ENCODE assay signal across 1 worm cellular context in genomic region chrII:8483124-8483792, ce11.
TF ChIP-seq lines count a peak whose summit lies in the region.

No protein-coding gene starts in this region.

TF ChIP-seq in whole organism, L1 larva, 84 proteins besides CTCF, POLR2A, EP300 and RAD21 (continued from another document):
- TF ChIP-seq rnt-1 (tag; optimal IDR thresholded peaks at IDR 0.05; lab: Kevin White, UChicago) = peak; percentile 41
- no peak for TF ChIP-seq hpl-2 (GFP tag; optimal IDR thresholded peaks at IDR 0.05; lab: Kevin White, UChicago)
- no peak for TF ChIP-seq isw-1 (GFP tag; IDR thresholded peaks at IDR 0.05; lab: Robert Waterston, UW)
- TF ChIP-seq unc-62 (GFP tag; optimal IDR thresholded peaks at IDR 0.05; lab: Kevin White, UChicago) = no peak
- TF ChIP-seq C04F5.9 (tag; optimal IDR thresholded peaks at IDR 0.05; lab: Kevin White, UChicago) = no peak
- no peak for TF ChIP-seq skn-1 (tag; optimal IDR thresholded peaks at IDR 0.05; lab: Kevin White, UChicago)
- TF ChIP-seq pqm-1 (tag; optimal IDR thresholded peaks at IDR 0.05; lab: Kevin White, UChicago) = no peak
- no peak for TF ChIP-seq blmp-1 (tag; optimal IDR thresholded peaks at IDR 0.05; lab: Kevin White, UChicago)
- no peak for TF ChIP-seq hlh-4 (tag; optimal IDR thresholded peaks at IDR 0.05; lab: Kevin White, UChicago)
- no peak for TF ChIP-seq ceh-90 (tag; optimal IDR thresholded peaks at IDR 0.05; lab: Kevin White, UChicago)
- peak; percentile 40 for TF ChIP-seq nhr-237 (tag; optimal IDR thresholded peaks at IDR 0.05; lab: Kevin White, UChicago)
- TF ChIP-seq unc-86 (tag; optimal IDR thresholded peaks at IDR 0.05; lab: Kevin White, UChicago) = peak; percentile 6
- TF ChIP-seq swsn-7 (tag; optimal IDR thresholded peaks at IDR 0.05; lab: Kevin White, UChicago) = peak; percentile 13
- no peak for TF ChIP-seq egl-27 (tag; optimal IDR thresholded peaks at IDR 0.05; lab: Kevin White, UChicago)
- no peak for TF ChIP-seq lir-3 (tag; optimal IDR thresholded peaks at IDR 0.05; lab: Kevin White, UChicago; ENCODE audit: poor library complexity)
- no peak for TF ChIP-seq nhr-28 (tag; optimal IDR thresholded peaks at IDR 0.05; lab: Kevin White, UChicago)
- no peak for TF ChIP-seq ztf-4 (tag; optimal IDR thresholded peaks at IDR 0.05; lab: Kevin White, UChicago)
- TF ChIP-seq nhr-71 (tag; optimal IDR thresholded peaks at IDR 0.05; lab: Kevin White, UChicago) = peak; percentile 48
- no peak for TF ChIP-seq F16B12.6 (tag; optimal IDR thresholded peaks at IDR 0.05; lab: Kevin White, UChicago)
- no peak for TF ChIP-seq zip-4 (GFP tag; optimal IDR thresholded peaks at IDR 0.05; lab: Kevin White, UChicago)
- no peak for TF ChIP-seq fkh-8 (tag; optimal IDR thresholded peaks at IDR 0.05; lab: Kevin White, UChicago)
- no peak for TF ChIP-seq nhr-11 (tag; optimal IDR thresholded peaks at IDR 0.05; lab: Kevin White, UChicago)
- TF ChIP-seq nhr-12 (tag; optimal IDR thresholded peaks at IDR 0.05; lab: Kevin White, UChicago) = no peak
- no peak for TF ChIP-seq nhr-77 (tag; optimal IDR thresholded peaks at IDR 0.05; lab: Kevin White, UChicago)
- no peak for TF ChIP-seq grh-1 (GFP tag; IDR thresholded peaks at IDR 0.05; lab: Robert Waterston, UW)
- no peak for TF ChIP-seq elt-3 (tag; optimal IDR thresholded peaks at IDR 0.05; lab: Kevin White, UChicago)
- TF ChIP-seq pax-3 (tag; optimal IDR thresholded peaks at IDR 0.05; lab: Kevin White, UChicago) = no peak
- TF ChIP-seq unc-30 (tag; optimal IDR thresholded peaks at IDR 0.05; lab: Kevin White, UChicago) = no peak
- TF ChIP-seq aha-1 (tag; optimal IDR thresholded peaks at IDR 0.05; lab: Kevin White, UChicago) = no peak
- TF ChIP-seq mdl-1 (tag; optimal IDR thresholded peaks at IDR 0.05; lab: Kevin White, UChicago) = no peak
- no peak for TF ChIP-seq C34B4.2 (tag; optimal IDR thresholded peaks at IDR 0.05; lab: Kevin White, UChicago)
- TF ChIP-seq ces-1 (GFP tag; optimal IDR thresholded peaks at IDR 0.05; lab: Kevin White, UChicago) = no peak
- no peak for TF ChIP-seq ama-1 (optimal IDR thresholded peaks at IDR 0.05; lab: Kevin White, UChicago)
- no peak for TF ChIP-seq unc-130 (tag; optimal IDR thresholded peaks at IDR 0.05; lab: Kevin White, UChicago)
- TF ChIP-seq zag-1 (tag; optimal IDR thresholded peaks at IDR 0.05; lab: Kevin White, UChicago) = no peak
- TF ChIP-seq pag-3 (tag; optimal IDR thresholded peaks at IDR 0.05; lab: Kevin White, UChicago; ENCODE audit: borderline replicate concordance, insufficient read depth) = no peak
- no peak for TF ChIP-seq nhr-84 (tag; optimal IDR thresholded peaks at IDR 0.05; lab: Kevin White, UChicago)
